Worm (Caenorhabditis elegans): ENCODE data around the gene rpl-34.

ce11 chrIV:12307720-12308119 is 38.9 kb downstream of the rpl-34 start, which contains the start of gene oac-57:
- no peak for TF ChIP-seq ceh-13 (GFP tag; optimal IDR thresholded peaks at IDR 0.05)
- no peak for TF ChIP-seq hmbx-1 (tag; optimal IDR thresholded peaks at IDR 0.05)
- no peak for TF ChIP-seq ama-1 (optimal IDR thresholded peaks at IDR 0.05)
- TF ChIP-seq ets-7 (tag; optimal IDR thresholded peaks at IDR 0.05), result no peak
- TF ChIP-seq tra-4 (tag; optimal IDR thresholded peaks at IDR 0.05), result no peak
